Worm (Caenorhabditis elegans): ENCODE results near the gene marc-1.

The marc-1 gene

DNA sequence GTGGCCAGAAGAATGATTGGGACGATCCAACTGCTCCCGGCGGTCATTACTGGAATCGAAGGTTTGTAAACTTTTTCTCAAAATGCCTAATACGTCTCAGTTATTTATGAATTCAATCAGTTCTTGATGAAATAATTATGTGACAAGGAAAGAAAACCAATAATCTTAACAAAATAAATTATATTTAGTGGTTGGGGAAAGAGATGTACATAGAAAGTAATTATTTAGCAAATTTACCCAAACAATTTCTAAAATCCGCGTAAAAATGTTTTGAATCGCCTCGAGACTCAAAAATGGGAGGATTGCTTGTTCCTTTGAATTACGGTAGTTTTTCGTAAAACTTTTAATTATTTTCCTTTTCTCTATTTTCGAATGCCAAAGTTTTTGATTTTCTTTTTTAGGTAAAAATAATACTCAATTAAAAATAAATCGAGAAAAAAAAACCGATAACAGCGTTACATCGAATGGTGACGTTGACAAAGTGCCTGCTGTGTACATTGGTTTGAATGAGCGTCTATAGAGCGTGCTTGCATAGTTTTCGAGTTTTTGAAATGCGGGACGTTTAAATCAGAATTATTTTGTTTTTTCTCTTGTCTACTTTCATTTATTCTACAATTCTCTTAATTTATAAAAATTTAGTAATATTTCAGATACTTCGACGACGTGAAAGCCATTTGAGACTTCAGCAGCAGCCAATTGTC, 9.9 kb upstream of the marc-1 start, which contains the start of the genes aagr-3 and drap-1 (continued):
- TF ChIP-seq cebp-1 (GFP tag; IDR thresholded peaks at IDR 0.05) (no peak), cebp-1 (tag; optimal IDR thresholded peaks at IDR 0.05) (peak; percentile 40), D2030.7 (GFP tag; IDR thresholded peaks at IDR 0.05) (0 out of 2 replicates have a peak, but pooled peaks have one; percentile 17), ztf-18 (tag; optimal IDR thresholded peaks at IDR 0.05) (no peak), hlh-26 (GFP tag; conservative IDR thresholded peaks at IDR 0.05) (no peak), aptf-2 (GFP tag; conservative IDR thresholded peaks at IDR 0.05) (no peak), ets-4 (GFP tag; optimal IDR thresholded peaks at IDR 0.05) (no peak), nhr-80 (tag; optimal IDR thresholded peaks at IDR 0.05) (peak; percentile 66), hsf-1 (GFP tag; IDR thresholded peaks at IDR 0.05) (no peak), attf-6 (GFP tag; IDR thresholded peaks at IDR 0.05) (no peak), ceh-27 (GFP tag; optimal IDR thresholded peaks at IDR 0.05) (no peak), lin-35 (GFP tag; optimal IDR thresholded peaks at IDR 0.05) (no peak), lsy-27 (tag; optimal IDR thresholded peaks at IDR 0.05; ENCODE audit: borderline replicate concordance, insufficient read depth) (no peak), unc-130 (GFP tag; optimal IDR thresholded peaks at IDR 0.05) (no peak), egrh-3 (GFP tag; IDR thresholded peaks at IDR 0.05) (no peak), let-526 (GFP tag; IDR thresholded peaks at IDR 0.05) (no peak), nfyb-1 (GFP tag; IDR thresholded peaks at IDR 0.05) (no peak), snpc-1.3 (tag; optimal IDR thresholded peaks at IDR 0.05; ENCODE audit: insufficient read depth) (no peak), F52B5.7 (tag; optimal IDR thresholded peaks at IDR 0.05) (no peak), nhr-27 (tag; optimal IDR thresholded peaks at IDR 0.05) (no peak), dox-1 (GFP tag; IDR thresholded peaks at IDR 0.05) (peak; percentile 14; the same call in 1 of the 2 replicates), Y56A3A.18 (GFP tag; IDR thresholded peaks at IDR 0.05) (no peak), tlf-1 (GFP tag; optimal IDR thresholded peaks at IDR 0.05) (no peak), F39B2.1 (GFP tag; IDR thresholded peaks at IDR 0.05) (no peak), repo-1 (tag; optimal IDR thresholded peaks at IDR 0.05) (no peak), attf-5 (GFP tag; optimal IDR thresholded peaks at IDR 0.05) (peak; percentile 61), ama-1 (optimal IDR thresholded peaks at IDR 0.05) (no peak), ama-1 (GFP tag; optimal IDR thresholded peaks at IDR 0.05) (no peak), B0035.1 (tag; optimal IDR thresholded peaks at IDR 0.05) (no peak), B0336.3 (GFP tag; IDR thresholded peaks at IDR 0.05) (no peak), hmg-20 (GFP tag; IDR thresholded peaks at IDR 0.05) (no peak), lin-26 (GFP tag; IDR thresholded peaks at IDR 0.05) (no peak), F55B11.4 (tag; optimal IDR thresholded peaks at IDR 0.05; ENCODE audit: borderline replicate concordance, insufficient read depth) (no peak), pbrm-1 (GFP tag; IDR thresholded peaks at IDR 0.05) (no peak), ZK185.1 (tag; optimal IDR thresholded peaks at IDR 0.05; ENCODE audit: poor library complexity, severe bottlenecking) (no peak), athp-1 (tag; optimal IDR thresholded peaks at IDR 0.05) (no peak), rpc-1 (optimal IDR thresholded peaks at IDR 0.05) (no peak), rpc-1 (tag; optimal IDR thresholded peaks at IDR 0.05) (no peak), B0019.2 (GFP tag; conservative IDR thresholded peaks at IDR 0.05) (no peak), ceh-79 (tag; optimal IDR thresholded peaks at IDR 0.05) (no peak), unc-62 (GFP tag; optimal IDR thresholded peaks at IDR 0.05) (no peak), F10E7.11 (tag; optimal IDR thresholded peaks at IDR 0.05) (no peak), zfh-2 (GFP tag; conservative IDR thresholded peaks at IDR 0.05) (no peak), egl-18 (GFP tag; IDR thresholded peaks at IDR 0.05) (no peak), ztf-26 (tag; optimal IDR thresholded peaks at IDR 0.05) (no peak), K11D2.4 (GFP tag; IDR thresholded peaks at IDR 0.05) (no peak), lin-40 (tag; optimal IDR thresholded peaks at IDR 0.05) (peak; percentile 11), egl-44 (GFP tag; IDR thresholded peaks at IDR 0.05) (no peak), nhr-179 (tag; optimal IDR thresholded peaks at IDR 0.05) (no peak)

Measured in whole organism, young adult.